Fruit fly (Drosophila melanogaster) whole organism, embryonic: ENCODE data around the gene GstT4.

Experiments used
- Aef1 ChIP-seq: fragments of 200-800 bp; sonication (Bioruptor generic); IDR thresholded peaks from 3 replicates; pipeline ENCODE4 v1.3.6; 2022; ENCODE audit warnings: missing biosample characterization, missing genetic modification characterization
- CG12155 ChIP-seq: fragments of 200-800 bp; sonication (Bioruptor generic); optimal IDR thresholded peaks from 3 replicates; lab custom pipeline; 2016; ENCODE audit warnings: missing biosample characterization, missing genetic modification characterization
- CG12659 ChIP-seq: fragments of 200-800 bp; sonication (Bioruptor generic); optimal IDR thresholded peaks from 3 replicates; lab custom pipeline; 2017; ENCODE audit warnings: mild to moderate bottlenecking, missing biosample characterization, missing genetic modification reagents, missing genetic modification characterization
- CG12942 ChIP-seq: fragments of 200-800 bp; sonication (Bioruptor generic); optimal IDR thresholded peaks from 3 replicates; lab custom pipeline; 2016; ENCODE audit warnings: missing biosample characterization, missing genetic modification characterization
- CG15696 ChIP-seq: fragments of 200-800 bp; sonication (Bioruptor generic); optimal IDR thresholded peaks from 2 replicates; lab custom pipeline; 2019; ENCODE audit warnings: missing biosample characterization, mild to moderate bottlenecking, missing genetic modification characterization, moderate library complexity
- CG16815 ChIP-seq: fragments of 200-800 bp; sonication (Bioruptor generic); optimal IDR thresholded peaks from 3 replicates; lab custom pipeline; 2017; ENCODE audit warnings: missing biosample characterization, mild to moderate bottlenecking, missing genetic modification characterization
- CG17186 ChIP-seq: fragments of 200-800 bp; sonication (Bioruptor generic); optimal IDR thresholded peaks from 3 replicates; lab custom pipeline; 2017; ENCODE audit warnings: missing biosample characterization, missing genetic modification reagents, missing genetic modification characterization
- CG2199 ChIP-seq: fragments of 200-800 bp; sonication (Bioruptor generic); IDR thresholded peaks from 3 replicates; pipeline ENCODE4 v1.3.6; 2022; ENCODE audit warnings: missing biosample characterization, missing genetic modification characterization
- CG34224 ChIP-seq: fragments of 200-800 bp; sonication (Bioruptor generic); IDR thresholded peaks from 3 replicates; pipeline ENCODE4 v1.3.6; 2022; ENCODE audit warnings: missing biosample characterization, missing genetic modification characterization; ENCODE audit not compliant: partially characterized antibody
- CG3838 ChIP-seq: fragments of 200-800 bp; sonication (Bioruptor generic); optimal IDR thresholded peaks from 3 replicates; lab custom pipeline; 2016; ENCODE audit warnings: missing biosample characterization, missing genetic modification characterization
- CG4360 ChIP-seq: fragments of 200-800 bp; sonication (Bioruptor generic); IDR thresholded peaks from 2 replicates; pipeline ENCODE4 v1.3.6; 2022; ENCODE audit warnings: missing biosample characterization, missing genetic modification characterization
- CG5245 ChIP-seq: fragments of 200-800 bp; sonication (Bioruptor generic); optimal IDR thresholded peaks from 3 replicates; lab custom pipeline; 2016; ENCODE audit warnings: missing biosample characterization, missing genetic modification characterization
- CG6175 ChIP-seq: fragments of 200-800 bp; sonication (Bioruptor generic); IDR thresholded peaks from 3 replicates; pipeline ENCODE4 v1.3.6; 2022; ENCODE audit warnings: missing biosample characterization, missing genetic modification characterization
- CG8765 ChIP-seq: fragments of 200-800 bp; sonication (Bioruptor generic); IDR thresholded peaks from 2 replicates; pipeline ENCODE4 v1.3.6; 2022; ENCODE audit warnings: missing biosample characterization, missing genetic modification characterization
- CG9437 ChIP-seq: fragments of 200-800 bp; sonication (Bioruptor generic); optimal IDR thresholded peaks from 2 replicates; lab custom pipeline; 2018; ENCODE audit warnings: missing biosample characterization, mild to moderate bottlenecking, missing genetic modification characterization
- Hand ChIP-seq: fragments of 200-800 bp; sonication (Bioruptor generic); optimal IDR thresholded peaks from 2 replicates; lab custom pipeline; 2017; ENCODE audit warnings: mild to moderate bottlenecking, missing biosample characterization, missing genetic modification reagents, missing genetic modification characterization
- Jarid2 ChIP-seq: fragments of 200-800 bp; sonication (Bioruptor generic); optimal IDR thresholded peaks from 3 replicates; lab custom pipeline; 2017; ENCODE audit warnings: mild to moderate bottlenecking, missing biosample characterization, missing genetic modification reagents, missing genetic modification characterization
- Mes4 ChIP-seq: fragments of 200-800 bp; sonication (Bioruptor generic); optimal IDR thresholded peaks from 2 replicates; lab custom pipeline; 2016; ENCODE audit warnings: missing biosample characterization, missing genetic modification characterization
- Sox102F ChIP-seq: fragments of 200-800 bp; sonication (Bioruptor generic); optimal IDR thresholded peaks from 2 replicates; lab custom pipeline; 2018; ENCODE audit warnings: missing biosample characterization, mild to moderate bottlenecking, missing genetic modification characterization, moderate library complexity
- Spps ChIP-seq: fragments of 200-800 bp; sonication (Bioruptor generic); optimal IDR thresholded peaks from 2 replicates; lab custom pipeline; 2018; ENCODE audit warnings: missing biosample characterization, mild to moderate bottlenecking, missing genetic modification characterization
- Ssrp ChIP-seq: fragments of 200-800 bp; sonication (Bioruptor generic); optimal IDR thresholded peaks from 2 replicates; lab custom pipeline; 2018; ENCODE audit warnings: missing biosample characterization, mild to moderate bottlenecking, missing genetic modification characterization, moderate library complexity
- TFAM ChIP-seq: fragments of 200-800 bp; sonication (Bioruptor generic); optimal IDR thresholded peaks from 2 replicates; lab custom pipeline; 2017; ENCODE audit warnings: missing biosample characterization, missing genetic modification characterization, inconsistent platforms
- Usf ChIP-seq: fragments of 200-800 bp; sonication (Bioruptor generic); optimal IDR thresholded peaks from 2 replicates; lab custom pipeline; 2017; ENCODE audit warnings: missing genotype, missing biosample characterization, missing genetic modification characterization
- al ChIP-seq: fragments of 200-800 bp; sonication (Bioruptor generic); IDR thresholded peaks from 2 replicates; pipeline ENCODE4 v1.3.6; 2022; ENCODE audit warnings: missing biosample characterization, missing genetic modification characterization
- bbx ChIP-seq: fragments of 200-800 bp; sonication (Bioruptor generic); IDR thresholded peaks from 2 replicates; pipeline ENCODE4 v1.3.6; 2022; ENCODE audit warnings: missing biosample characterization, missing genetic modification characterization; ENCODE audit not compliant: partially characterized antibody
- cg ChIP-seq: fragments of 200-800 bp; sonication (Bioruptor generic); optimal IDR thresholded peaks from 3 replicates; lab custom pipeline; 2019; ENCODE audit warnings: missing biosample characterization, mild to moderate bottlenecking, missing genetic modification characterization, moderate library complexity
- chn ChIP-seq: fragments of 200-800 bp; sonication (Bioruptor generic); optimal IDR thresholded peaks from 2 replicates; lab custom pipeline; 2016; ENCODE audit warnings: missing biosample characterization, missing genetic modification characterization
- croc ChIP-seq: fragments of 200-800 bp; sonication (Bioruptor generic); conservative IDR thresholded peaks from 3 replicates; pipeline ENCODE4 v1.3.6; 2022; ENCODE audit warnings: missing biosample characterization, missing genetic modification characterization
- crol ChIP-seq: fragments of 200-800 bp; sonication (Bioruptor generic); IDR thresholded peaks from 2 replicates; pipeline ENCODE4 v1.3.6; 2022; ENCODE audit warnings: missing biosample characterization, missing genetic modification characterization
- dmrt11E ChIP-seq: fragments of 200-800 bp; sonication (Bioruptor generic); optimal IDR thresholded peaks from 3 replicates; lab custom pipeline; 2018; ENCODE audit warnings: missing biosample characterization, mild to moderate bottlenecking, missing genetic modification characterization, moderate library complexity
- ems ChIP-seq: fragments of 200-800 bp; sonication (Bioruptor generic); optimal IDR thresholded peaks from 3 replicates; lab custom pipeline; 2016; ENCODE audit warnings: missing biosample characterization, missing genetic modification characterization
- esg ChIP-seq: fragments of 200-800 bp; sonication (Bioruptor generic); conservative IDR thresholded peaks from 2 replicates; pipeline ENCODE4 v1.3.6; 2022; ENCODE audit warnings: missing biosample characterization, missing genetic modification characterization
- grau ChIP-seq: fragments of 200-800 bp; optimal IDR thresholded peaks from 3 replicates; lab custom pipeline; 2019; ENCODE audit warnings: missing biosample characterization, mild to moderate bottlenecking, missing genetic modification characterization, moderate library complexity
- insv ChIP-seq, 2 experiments: fragments of 200-800 bp; sonication (Bioruptor generic); optimal IDR thresholded peaks; 3 replicates each; lab custom pipeline; 2016 to 2018; ENCODE audit warnings: missing biosample characterization in 2 of 2, missing genetic modification characterization in 2 of 2
- ken ChIP-seq: fragments of 200-800 bp; sonication (Bioruptor generic); IDR thresholded peaks from 3 replicates; pipeline ENCODE4 v1.3.6; 2022; ENCODE audit warnings: missing biosample characterization, missing genetic modification characterization
- odd ChIP-seq: fragments of 200-800 bp; sonication (Bioruptor generic); optimal IDR thresholded peaks from 2 replicates; lab custom pipeline; 2017; ENCODE audit warnings: missing biosample characterization, mild to moderate bottlenecking, missing genetic modification characterization
- org-1 ChIP-seq: fragments of 200-800 bp; sonication (Bioruptor generic); optimal IDR thresholded peaks from 2 replicates; lab custom pipeline; 2017; ENCODE audit warnings: missing biosample characterization, missing genetic modification characterization
- pb ChIP-seq: fragments of 200-800 bp; sonication (Bioruptor generic); optimal IDR thresholded peaks from 3 replicates; lab custom pipeline; 2016; ENCODE audit warnings: missing biosample characterization, missing genetic modification characterization
- pum ChIP-seq: fragments of 200-800 bp; sonication (Bioruptor generic); optimal IDR thresholded peaks from 2 replicates; lab custom pipeline; 2016; ENCODE audit warnings: missing biosample characterization, missing genetic modification characterization
- ro ChIP-seq: fragments of 200-800 bp; sonication (Bioruptor generic); IDR thresholded peaks from 2 replicates; pipeline ENCODE4 v1.3.6; 2022; ENCODE audit warnings: missing biosample characterization, missing genetic modification characterization
- row ChIP-seq: fragments of 200-800 bp; sonication (Bioruptor generic); IDR thresholded peaks from 3 replicates; pipeline ENCODE4 v1.3.6; 2022; ENCODE audit warnings: missing biosample characterization, missing genetic modification characterization
- shn ChIP-seq: fragments of 200-800 bp; sonication (Bioruptor generic); optimal IDR thresholded peaks from 3 replicates; lab custom pipeline; 2016; ENCODE audit warnings: missing biosample characterization, missing genetic modification characterization
- slp2 ChIP-seq: fragments of 200-800 bp; sonication (Bioruptor generic); optimal IDR thresholded peaks from 2 replicates; lab custom pipeline; 2016; ENCODE audit warnings: missing biosample characterization, missing genetic modification characterization
- tin ChIP-seq: fragments of 200-800 bp; sonication (Bioruptor generic); optimal IDR thresholded peaks from 3 replicates; lab custom pipeline; 2016; ENCODE audit warnings: missing biosample characterization, missing genetic modification characterization
- trem ChIP-seq: fragments of 200-800 bp; optimal IDR thresholded peaks from 3 replicates; lab custom pipeline; 2019; ENCODE audit warnings: missing biosample characterization, mild to moderate bottlenecking, missing genetic modification characterization, moderate library complexity
- unpg ChIP-seq: fragments of 200-800 bp; sonication (Bioruptor generic); optimal IDR thresholded peaks from 3 replicates; lab custom pipeline; 2018; ENCODE audit warnings: missing biosample characterization, mild to moderate bottlenecking, missing genetic modification characterization, moderate library complexity
- zen2 ChIP-seq: fragments of 200-800 bp; sonication (Bioruptor generic); IDR thresholded peaks from 3 replicates; pipeline ENCODE4 v1.3.6; 2022; ENCODE audit warnings: missing biosample characterization, missing genetic modification characterization; ENCODE audit not compliant: partially characterized antibody
- zf30C ChIP-seq: fragments of 200-800 bp; sonication (Bioruptor generic); optimal IDR thresholded peaks from 3 replicates; lab custom pipeline; 2018; ENCODE audit warnings: missing biosample characterization, mild to moderate bottlenecking, missing genetic modification characterization

The GstT4 gene

dm6 chrX:13403962-13404830 lies at the start of gene GstT4 (continued):
- TF ChIP-seq Ssrp (tag; lab: Kevin White, UChicago) (peak; percentile 32), Jarid2 (GFP tag; lab: Kevin White, UChicago) (peak; percentile 66), CG12155 (GFP tag; lab: Kevin White, UChicago) (peak; percentile 36), dmrt11E (tag; lab: Kevin White, UChicago) (peak; percentile 39), zen2 (GFP tag; lab: Robert Waterston, UW) (0 out of 3 replicates have a peak, but pooled peaks have one; percentile 20), CG6175 (GFP tag; lab: Robert Waterston, UW) (no peak), pb (GFP tag; lab: Kevin White, UChicago) (peak; percentile 5), Spps (tag; lab: Kevin White, UChicago) (no peak), CG5245 (no peak), CG12942 (GFP tag; lab: Kevin White, UChicago) (peak; percentile 23), slp2 (GFP tag; lab: Kevin White, UChicago) (peak; percentile 76), crol (peak; percentile 86), odd (GFP tag; lab: Kevin White, UChicago) (peak; percentile 29), CG34224 (peak; percentile 12; the same call in 1 of the 3 replicates), bbx (peak; percentile 30; the same call in 1 of the 2 replicates), insv (GFP tag; optimal IDR thresholded peaks at IDR 0.05; lab: Kevin White, UChicago) (no peak), CG4360 (GFP tag; lab: Robert Waterston, UW) (0 out of 2 replicates have a peak, but pooled peaks have one; percentile 13), zf30C (GFP tag; lab: Kevin White, UChicago) (no peak), CG12659 (GFP tag; lab: Kevin White, UChicago) (peak; percentile 27), Usf (GFP tag; lab: Kevin White, UChicago) (no peak), Aef1 (GFP tag; lab: Robert Waterston, UW) (peak; percentile 69; the same call in 2 of the 3 replicates), CG9437 (peak; percentile 72), grau (tag; lab: Kevin White, UChicago) (peak; percentile 9), ems (peak; percentile 22), shn (GFP tag; lab: Kevin White, UChicago) (peak; percentile 56), CG3838 (GFP tag; lab: Kevin White, UChicago) (no peak), CG17186 (no peak), Sox102F (peak; percentile 40), ro (GFP tag; lab: Robert Waterston, UW) (peak; percentile 45; the same call in 1 of the 2 replicates), CG2199 (GFP tag; lab: Robert Waterston, UW) (no peak), pum (GFP tag; lab: Kevin White, UChicago) (peak; percentile 34), cg (GFP tag; lab: Kevin White, UChicago) (peak; percentile 19), croc (GFP tag; lab: Robert Waterston, UW) (0 out of 3 replicates have a peak, but pooled peaks have one; percentile 12), esg (peak; percentile 17; the same call in 1 of the 2 replicates), ken (GFP tag; lab: Robert Waterston, UW) (0 out of 3 replicates have a peak, but pooled peaks have one; percentile 35), tin (GFP tag; lab: Kevin White, UChicago) (peak; percentile 40), Mes4 (GFP tag; lab: Kevin White, UChicago) (peak; percentile 22), unpg (peak; percentile 1), trem (tag; lab: Kevin White, UChicago) (no peak), CG16815 (GFP tag; lab: Kevin White, UChicago) (peak; percentile 24), TFAM (GFP tag; lab: Kevin White, UChicago) (no peak), al (GFP tag; lab: Robert Waterston, UW) (peak; percentile 19; the same call in 1 of the 2 replicates), Hand (GFP tag; lab: Kevin White, UChicago) (no peak), org-1 (GFP tag; lab: Kevin White, UChicago) (peak; percentile 53), CG8765 (GFP tag; lab: Robert Waterston, UW) (no peak), CG15696 (tag; lab: Kevin White, UChicago) (no peak), row (GFP tag; lab: Robert Waterston, UW) (peak; percentile 90), chn (peak; percentile 20)
